Worm (Caenorhabditis elegans) whole organism, young adult: ENCODE data around the gene str-10.

Source experiments
- B0019.2 ChIP-seq: fragments of 200-800 bp; sonication (Bioruptor generic); conservative IDR thresholded peaks from 2 replicates; pipeline ENCODE4 v1.3.6; 2022; ENCODE audit warnings: missing genetic modification reagents, missing genetic modification characterization, missing compliant biosample characterization
- B0261.1 ChIP-seq: sonication (generic microtip); optimal IDR thresholded peaks from 2 replicates; lab custom pipeline; 2016; ENCODE audit warnings: mild to moderate bottlenecking, missing genetic modification characterization, moderate library complexity, missing compliant biosample characterization
- C06A6.2 ChIP-seq: fragments of 200-800 bp; sonication (Bioruptor generic); conservative IDR thresholded peaks from 2 replicates; pipeline ENCODE4 v1.3.6; 2022; ENCODE audit warnings: missing genetic modification characterization, missing compliant biosample characterization
- D2030.7 ChIP-seq: fragments of 200-800 bp; sonication (Bioruptor generic); IDR thresholded peaks from 2 replicates; pipeline ENCODE4 v1.3.6; 2022; ENCODE audit warnings: missing genetic modification reagents, missing genetic modification characterization, missing compliant biosample characterization
- F49E8.2 ChIP-seq: sonication (generic microtip); optimal IDR thresholded peaks from 3 replicates; lab custom pipeline; 2017; ENCODE audit warnings: missing genetic modification characterization, mild to moderate bottlenecking, missing compliant biosample characterization, antibody characterized with exemption, moderate library complexity; ENCODE audit not compliant: insufficient read depth
- F55B11.4 ChIP-seq: sonication (generic microtip); optimal IDR thresholded peaks from 2 replicates; lab custom pipeline; 2016; ENCODE audit warnings: missing compliant biosample characterization, missing genetic modification characterization, borderline replicate concordance; ENCODE audit not compliant: insufficient read depth
- F57A8.1 ChIP-seq: fragments of 200-800 bp; sonication (Bioruptor generic); optimal IDR thresholded peaks from 2 replicates; lab custom pipeline; 2018; ENCODE audit warnings: mild to moderate bottlenecking, missing genetic modification characterization, moderate library complexity, missing compliant biosample characterization
- T26A5.8 ChIP-seq: sonication (generic microtip); optimal IDR thresholded peaks from 2 replicates; lab custom pipeline; 2016; ENCODE audit warnings: missing genetic modification characterization, missing compliant biosample characterization
- Y56A3A.18 ChIP-seq: fragments of 200-800 bp; sonication (Bioruptor generic); IDR thresholded peaks from 2 replicates; pipeline ENCODE4 v1.3.6; 2022; ENCODE audit warnings: missing genetic modification reagents, missing genetic modification characterization, missing compliant biosample characterization
- Y79H2A.3 ChIP-seq: fragments of 200-800 bp; sonication (Bioruptor generic); conservative IDR thresholded peaks from 2 replicates; pipeline ENCODE4 v1.3.6; 2022; ENCODE audit warnings: missing genetic modification reagents, missing genetic modification characterization, missing compliant biosample characterization
- Y95B8A.8 ChIP-seq: fragments of 200-800 bp; sonication (Bioruptor generic); IDR thresholded peaks from 2 replicates; pipeline ENCODE4 v1.3.6; 2022; ENCODE audit warnings: missing genetic modification reagents, missing genetic modification characterization, missing compliant biosample characterization
- atf-7 ChIP-seq: sonication (generic microtip); optimal IDR thresholded peaks from 2 replicates; lab custom pipeline; 2017; ENCODE audit warnings: mild to moderate bottlenecking, missing genetic modification characterization, missing compliant biosample characterization
- bed-1 ChIP-seq: fragments of 200-800 bp; sonication (Bioruptor generic); IDR thresholded peaks from 2 replicates; pipeline ENCODE4 v1.3.6; 2022; ENCODE audit warnings: missing genetic modification reagents, missing genetic modification characterization, missing compliant biosample characterization
- bed-2 ChIP-seq: fragments of 200-800 bp; sonication (Bioruptor generic); IDR thresholded peaks from 2 replicates; pipeline ENCODE4 v1.3.6; 2022; ENCODE audit warnings: missing genetic modification reagents, missing genetic modification characterization, missing compliant biosample characterization
- ceh-27 ChIP-seq: fragments of 200-800 bp; sonication (Bioruptor generic); optimal IDR thresholded peaks from 2 replicates; lab custom pipeline; 2018; ENCODE audit warnings: mild to moderate bottlenecking, missing genetic modification characterization, moderate library complexity, missing compliant biosample characterization
- ceh-40 ChIP-seq: fragments of 200-800 bp; sonication (Bioruptor generic); IDR thresholded peaks from 2 replicates; pipeline ENCODE4 v1.3.6; 2022; ENCODE audit warnings: missing genetic modification characterization, missing compliant biosample characterization
- egl-18 ChIP-seq: fragments of 200-800 bp; sonication (Bioruptor generic); IDR thresholded peaks from 2 replicates; pipeline ENCODE4 v1.3.6; 2022; ENCODE audit warnings: missing genetic modification reagents, missing genetic modification characterization, missing compliant biosample characterization
- egrh-3 ChIP-seq: fragments of 200-800 bp; sonication (Bioruptor generic); IDR thresholded peaks from 2 replicates; pipeline ENCODE4 v1.3.6; 2022; ENCODE audit warnings: missing genetic modification reagents, missing genetic modification characterization, missing compliant biosample characterization
- ekl-4 ChIP-seq: fragments of 200-800 bp; sonication (Bioruptor generic); IDR thresholded peaks from 2 replicates; pipeline ENCODE4 v1.3.6; 2022; ENCODE audit warnings: missing genetic modification reagents, missing genetic modification characterization, missing compliant biosample characterization
- ets-4 ChIP-seq: fragments of 200-800 bp; sonication (Bioruptor generic); optimal IDR thresholded peaks from 2 replicates; lab custom pipeline; 2018; ENCODE audit warnings: mild to moderate bottlenecking, missing genetic modification characterization, missing compliant biosample characterization
- fkh-3 ChIP-seq: sonication (generic microtip); optimal IDR thresholded peaks from 2 replicates; lab custom pipeline; 2016; ENCODE audit warnings: mild to moderate bottlenecking, missing genetic modification characterization, missing compliant biosample characterization
- him-1 ChIP-seq: sonication (generic microtip); optimal IDR thresholded peaks from 2 replicates; lab custom pipeline; 2016; ENCODE audit warnings: missing genotype, missing genetic modification reagents, missing genetic modification characterization, missing compliant biosample characterization
- let-526 ChIP-seq: fragments of 200-800 bp; sonication (Bioruptor generic); IDR thresholded peaks from 2 replicates; pipeline ENCODE4 v1.3.6; 2022; ENCODE audit warnings: missing genetic modification reagents, missing genetic modification characterization, missing compliant biosample characterization
- let-607 ChIP-seq, 2 experiments: fragments of 200-800 bp in 1 of 2; sonication (Bioruptor generic) in 1 of 2; sonication (generic microtip) in 1 of 2; optimal IDR thresholded peaks; 2 replicates each; lab custom pipeline; 2016 to 2018; ENCODE audit warnings: mild to moderate bottlenecking in 2 of 2, missing compliant biosample characterization in 2 of 2, missing genetic modification characterization in 2 of 2, moderate library complexity in 2 of 2, missing genotype in 1 of 2
- lin-26 ChIP-seq: fragments of 200-800 bp; sonication (Bioruptor generic); IDR thresholded peaks from 2 replicates; pipeline ENCODE4 v1.3.6; 2022; ENCODE audit warnings: missing genetic modification reagents, missing genetic modification characterization, missing compliant biosample characterization
- lin-35 ChIP-seq, 3 experiments: fragments of 150-350 bp in 2 of 3; sonication (generic microtip) in 1 of 3; optimal IDR thresholded peaks; 2 replicates each; lab custom pipeline; 2014 to 2018; ENCODE audit warnings: missing biosample characterization in 3 of 3, missing genetic modification characterization in 3 of 3, missing genetic modification reagents in 3 of 3
- lir-1 ChIP-seq: fragments of 200-800 bp; sonication (Bioruptor generic); conservative IDR thresholded peaks from 2 replicates; pipeline ENCODE4 v1.3.6; 2022; ENCODE audit warnings: missing genetic modification reagents, missing genetic modification characterization, missing compliant biosample characterization
- lsl-1 ChIP-seq: fragments of 200-800 bp; sonication (Bioruptor generic); optimal IDR thresholded peaks from 2 replicates; lab custom pipeline; 2018; ENCODE audit warnings: mild to moderate bottlenecking, missing genetic modification characterization, moderate library complexity, missing compliant biosample characterization
- nhr-120 ChIP-seq: fragments of 200-800 bp; sonication (Bioruptor generic); IDR thresholded peaks from 2 replicates; pipeline ENCODE4 v1.3.6; 2022; ENCODE audit warnings: missing genetic modification characterization, missing compliant biosample characterization
- rec-8 ChIP-seq, 2 experiments: sonication (generic microtip); optimal IDR thresholded peaks; 2 replicates each; lab custom pipeline; 2016; ENCODE audit warnings: mild to moderate bottlenecking in 2 of 2, missing genetic modification characterization in 2 of 2, missing genetic modification reagents in 2 of 2, missing genotype in 2 of 2, missing biosample characterization in 1 of 2, missing compliant biosample characterization in 1 of 2, moderate library complexity in 1 of 2
- snpc-4 ChIP-seq, 5 experiments: fragments of 150-350 bp in 1 of 5; sonication (generic microtip) in 4 of 5; optimal IDR thresholded peaks; 2 replicates each; lab custom pipeline; 2014 to 2018; ENCODE audit warnings: missing genetic modification characterization in 5 of 5, missing biosample characterization in 3 of 5, antibody characterized with exemption in 2 of 5, mild to moderate bottlenecking in 2 of 5, missing compliant biosample characterization in 2 of 5, missing genotype in 2 of 5, moderate library complexity in 2 of 5, missing genetic modification reagents in 1 of 5
- sptf-2 ChIP-seq: fragments of 200-800 bp; sonication (Bioruptor generic); optimal IDR thresholded peaks from 2 replicates; lab custom pipeline; 2018; ENCODE audit warnings: mild to moderate bottlenecking, missing genetic modification characterization, missing compliant biosample characterization
- tbp1 ChIP-seq: fragments of 200-800 bp; sonication (Bioruptor generic); optimal IDR thresholded peaks from 2 replicates; lab custom pipeline; 2018; ENCODE audit warnings: mild to moderate bottlenecking, missing genetic modification characterization, missing compliant biosample characterization
- unc-130 ChIP-seq: sonication (generic microtip); optimal IDR thresholded peaks from 2 replicates; lab custom pipeline; 2016; ENCODE audit warnings: missing genetic modification reagents, missing genetic modification characterization, missing compliant biosample characterization

Gene str-10

ce11 chrX:13074373-13074772, 8.1 kb upstream of the str-10 start, which contains the start of gene ceh-28:
TSS of gene ceh-28 (plus strand) at chrX:13074673.
- no peak for TF ChIP-seq ekl-4 (GFP tag; lab: Robert Waterston, UW)
- TF ChIP-seq Y95B8A.8 (GFP tag; lab: Robert Waterston, UW) = no peak
- TF ChIP-seq fkh-3 (tag; lab: Kevin White, UChicago) = no peak

ce11 chrX:13077872-13078271, 4.6 kb upstream of the str-10 start, which contains the start of gene K03A11.4:
TSS of gene K03A11.4 (plus strand) at chrX:13078172.
- TF ChIP-seq atf-7 (tag; lab: Kevin White, UChicago) = no peak
- no peak for TF ChIP-seq unc-130 (GFP tag; lab: Kevin White, UChicago)
- TF ChIP-seq ceh-27 (GFP tag; lab: Kevin White, UChicago) = no peak
- TF ChIP-seq sptf-2 (GFP tag; lab: Kevin White, UChicago) = no peak
- no peak for TF ChIP-seq F57A8.1 (GFP tag; lab: Kevin White, UChicago)
- no peak for TF ChIP-seq rec-8 (tag; optimal IDR thresholded peaks at IDR 0.05; lab: Kevin White, UChicago)
- no peak for TF ChIP-seq C06A6.2 (GFP tag; lab: Robert Waterston, UW)
- no peak for TF ChIP-seq bed-1 (GFP tag; lab: Robert Waterston, UW)
- TF ChIP-seq bed-2 (GFP tag; lab: Robert Waterston, UW) = no peak
- TF ChIP-seq let-526 (GFP tag; lab: Robert Waterston, UW) = no peak
- no peak for TF ChIP-seq ceh-40
- TF ChIP-seq fkh-3 (tag; lab: Kevin White, UChicago) = no peak
- TF ChIP-seq ets-4 (GFP tag; lab: Kevin White, UChicago) = no peak
- TF ChIP-seq egrh-3 (GFP tag; lab: Robert Waterston, UW) = no peak
- TF ChIP-seq, all 124 proteins: peak for 0

DNA sequence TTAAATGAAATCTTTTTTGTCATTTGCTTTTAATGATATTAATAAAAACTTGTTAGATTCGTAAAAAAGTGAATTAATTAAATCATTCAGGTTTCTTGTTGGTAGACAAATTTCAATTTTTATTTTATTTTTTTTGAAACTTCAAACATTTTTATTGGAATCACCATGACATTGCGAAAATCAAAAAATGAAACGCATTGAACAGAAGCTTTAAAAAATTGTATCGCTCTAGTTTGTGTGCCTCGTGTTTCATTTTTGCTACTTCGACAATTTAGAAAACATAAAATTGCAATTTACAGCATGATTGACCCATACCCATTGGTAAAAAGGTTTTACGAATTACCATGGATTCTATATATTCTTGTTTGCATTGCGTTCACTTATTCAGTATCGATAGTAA, 1.8 kb downstream of the str-10 start, which contains the start of gene R03G8.1:
Gene R03G8.1 (plus strand): TSS at position 301 of the 400 bp plus-strand sequence.
- TF ChIP-seq D2030.7 (GFP tag; lab: Robert Waterston, UW) = no peak
- no peak for TF ChIP-seq him-1 (tag; lab: Kevin White, UChicago)
- no peak for TF ChIP-seq Y56A3A.18 (GFP tag; lab: Robert Waterston, UW)
- TF ChIP-seq lin-26 (GFP tag; lab: Robert Waterston, UW) = no peak
- TF ChIP-seq nhr-120 = no peak

- TF ChIP-seq sptf-2 (GFP tag; lab: Kevin White, UChicago) (no peak), F49E8.2 (tag; lab: Kevin White, UChicago) (no peak), T26A5.8 (tag; lab: Kevin White, UChicago) (no peak), lin-35 (GFP tag; optimal IDR thresholded peaks at IDR 0.05; lab: Kevin White, UChicago) (no peak), atf-7 (tag; lab: Kevin White, UChicago) (no peak), F55B11.4 (tag; lab: Kevin White, UChicago) (no peak), Y56A3A.18 (GFP tag; lab: Robert Waterston, UW) (no peak), lsl-1 (GFP tag; lab: Kevin White, UChicago) (no peak), let-607 (tag; optimal IDR thresholded peaks at IDR 0.05; lab: Kevin White, UChicago) (no peak), egl-18 (GFP tag; lab: Robert Waterston, UW) (no peak), bed-2 (GFP tag; lab: Robert Waterston, UW) (no peak), B0261.1 (tag; lab: Kevin White, UChicago) (no peak), nhr-120 (no peak), snpc-4 (GFP tag; optimal IDR thresholded peaks at IDR 0.05; lab: Kevin White, UChicago) (no peak), snpc-4 (tag; optimal IDR thresholded peaks at IDR 0.05; lab: Kevin White, UChicago) (no peak), tbp1 (GFP tag; lab: Kevin White, UChicago) (no peak), B0019.2 (no peak), C06A6.2 (GFP tag; lab: Robert Waterston, UW) (no peak), Y79H2A.3 (GFP tag; lab: Robert Waterston, UW) (no peak), lir-1 (GFP tag; lab: Robert Waterston, UW) (no peak)
- TF ChIP-seq, all 124 proteins: peak for 0
Observed at ce11 chrX:13088539-13088938, 6.1 kb downstream of the str-10 start.
